Worm (Caenorhabditis elegans): ENCODE results near the gene str-229.
A peak's percentile ranks its signal among the peaks of the same experiment; 100 is the strongest.

DNA sequence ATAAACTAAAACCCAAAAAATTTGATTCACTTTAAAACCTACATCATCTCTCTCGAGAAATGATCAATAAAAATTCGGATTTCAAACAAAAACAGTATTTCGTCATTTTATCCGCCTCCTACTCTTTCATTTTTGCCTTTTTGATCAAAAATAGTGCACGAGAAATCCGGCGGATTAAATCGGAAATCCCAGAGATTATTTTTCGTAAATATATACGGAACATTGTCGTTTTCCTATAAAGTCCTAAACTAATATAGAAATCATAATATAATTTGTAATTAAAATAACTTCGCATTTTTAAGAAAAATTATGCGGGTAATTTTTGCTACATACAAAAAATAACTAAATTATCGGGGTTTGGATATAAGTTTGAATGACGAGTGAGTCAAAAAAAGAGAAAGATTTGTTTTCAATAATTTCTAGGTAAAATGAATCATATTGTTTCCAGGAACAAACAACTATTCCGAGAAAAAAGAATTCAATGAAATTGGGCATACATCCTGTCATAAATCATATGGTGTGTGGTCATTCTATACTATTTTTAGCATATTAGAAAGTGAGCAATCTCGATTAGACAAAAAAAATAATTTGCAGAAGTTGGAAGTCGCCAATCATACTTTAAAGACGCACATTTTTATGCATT, 28.1 kb downstream of the str-229 start, which contains the start of gene nhr-158:
- TF ChIP-seq efl-3 (GFP tag; optimal IDR thresholded peaks at IDR 0.05): no peak
- no peak for TF ChIP-seq unc-130 (tag; optimal IDR thresholded peaks at IDR 0.05)
- no peak for TF ChIP-seq pqm-1 (tag; optimal IDR thresholded peaks at IDR 0.05)
- TF ChIP-seq lir-3 (tag; optimal IDR thresholded peaks at IDR 0.05; ENCODE audit: poor library complexity): no peak
- TF ChIP-seq elt-3 (tag; optimal IDR thresholded peaks at IDR 0.05): no peak
- TF ChIP-seq fkh-10 (GFP tag; optimal IDR thresholded peaks at IDR 0.05): no peak
- peak; percentile 48 for TF ChIP-seq nhr-11 (tag; optimal IDR thresholded peaks at IDR 0.05)
- TF ChIP-seq egl-27 (tag; optimal IDR thresholded peaks at IDR 0.05): no peak
- no peak for TF ChIP-seq sptf-1 (tag; optimal IDR thresholded peaks at IDR 0.05)
- no peak for TF ChIP-seq alr-1 (tag; optimal IDR thresholded peaks at IDR 0.05; ENCODE audit: borderline replicate concordance)
- no peak for TF ChIP-seq blmp-1 (tag; optimal IDR thresholded peaks at IDR 0.05)
- no peak for TF ChIP-seq efl-1 (optimal IDR thresholded peaks at IDR 0.05)
- TF ChIP-seq efl-1 (GFP tag; optimal IDR thresholded peaks at IDR 0.05 in 1 of 2): no peak
- TF ChIP-seq lsy-2 (tag; optimal IDR thresholded peaks at IDR 0.05): peak in 1 of 2 experiments; percentile 45
